Fruit fly (Drosophila melanogaster) whole organism, wandering third instar larva: ENCODE measurements around the gene CG42704.

ENCODE experiments used
- CG32264 ChIP-seq: fragments of 200-800 bp; sonication (Bioruptor generic); optimal IDR thresholded peaks from 2 replicates; lab custom pipeline; 2016; ENCODE audit warnings: missing biosample characterization, missing genetic modification characterization
- Dif ChIP-seq: fragments of 200-275, 200-300 bp; sonication (Bioruptor generic); optimal IDR thresholded peaks from 2 replicates; lab custom pipeline; 2018; ENCODE audit warnings: missing biosample characterization, missing genetic modification characterization; ENCODE audit not compliant: partially characterized antibody
- N ChIP-seq: fragments of >200 bp; optimal IDR thresholded peaks from 2 replicates; lab custom pipeline; 2018; ENCODE audit warnings: missing biosample characterization, missing external identifiers, missing genetic modification characterization
- dsf ChIP-seq: sonication (Bioruptor generic); optimal IDR thresholded peaks from 2 replicates; lab custom pipeline; 2016; ENCODE audit warnings: missing biosample characterization, missing genetic modification characterization, borderline replicate concordance
- foxo ChIP-seq, 2 experiments: fragments of 200-800 bp; sonication (Bioruptor generic); optimal IDR thresholded peaks; 2 replicates in 1 of 2; 3 replicates in 1 of 2; lab custom pipeline; 2016 to 2017; ENCODE audit warnings: missing biosample characterization in 2 of 2, missing genetic modification characterization in 2 of 2
- pan ChIP-seq: fragments of >200 bp; optimal IDR thresholded peaks from 2 replicates; lab custom pipeline; 2017

- TF ChIP-seq N (GFP tag; lab: Kevin White, UChicago) (no peak), foxo (GFP tag; optimal IDR thresholded peaks at IDR 0.05; lab: Kevin White, UChicago) (peak in 1 of 2 experiments; percentile 9), Dif (GFP tag; lab: Kevin White, UChicago) (no peak), pan (lab: Kevin White, UChicago) (no peak), dsf (GFP tag; lab: Kevin White, UChicago) (no peak), CG32264 (GFP tag; lab: Kevin White, UChicago) (no peak)
These were observed 40.0 kb upstream of the CG42704 start for dm6 chrX:7372475-7372874.
